Worm (Caenorhabditis elegans) whole organism, L4/young adult: ENCODE measurements around the gene F09E10.6.

Experiments
- W03F9.2 ChIP-seq: fragments of 150-350 bp; optimal IDR thresholded peaks from 2 replicates; lab custom pipeline; 2014; ENCODE audit warnings: missing biosample characterization, missing genetic modification characterization
- dao-5 ChIP-seq: sonication (generic microtip); optimal IDR thresholded peaks from 2 replicates; lab custom pipeline; 2016; ENCODE audit warnings: missing genotype, missing genetic modification characterization, moderate library complexity, missing compliant biosample characterization
- him-1 ChIP-seq: sonication (generic microtip); optimal IDR thresholded peaks from 2 replicates; lab custom pipeline; 2016; ENCODE audit warnings: missing genotype, missing genetic modification reagents, missing genetic modification characterization, missing compliant biosample characterization

- no peak for TF ChIP-seq him-1 (tag; lab: Kevin White, UChicago)
- no peak for TF ChIP-seq W03F9.2 (tag; lab: Kevin White, UChicago)
- TF ChIP-seq dao-5 (tag; lab: Kevin White, UChicago) = no peak
Measured at ce11 chrX:1487096-1487495, 10.4 kb downstream of the F09E10.6 start.
